Worm (Caenorhabditis elegans): ENCODE measurements around the gene R04B5.11.

DNA sequence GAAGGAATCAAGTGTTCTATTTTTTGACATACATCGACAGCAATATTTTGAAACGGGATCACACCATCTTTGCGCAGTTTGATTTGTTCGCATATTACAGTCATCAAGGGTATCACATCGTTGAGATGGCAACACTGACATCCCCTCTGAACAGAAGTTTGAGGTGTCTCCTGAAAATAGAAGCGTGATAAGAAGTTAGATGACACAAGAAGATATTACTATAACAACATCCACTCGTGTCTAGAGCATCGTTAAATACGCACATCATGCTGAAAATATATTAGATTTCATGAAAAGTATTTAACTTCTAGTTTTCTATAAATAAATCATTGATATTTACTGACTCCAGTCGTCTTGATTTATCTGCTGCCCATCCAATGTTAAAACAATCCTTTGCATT, 18.3 kb downstream of the R04B5.11 start:
- TF ChIP-seq him-1 (tag; optimal IDR thresholded peaks at IDR 0.05) (no peak), W03F9.2 (tag; optimal IDR thresholded peaks at IDR 0.05) (no peak)

Data from whole organism, L4/young adult.